Worm (Caenorhabditis elegans): ENCODE data around the gene F41G4.7.

The F41G4.7 gene

DNA sequence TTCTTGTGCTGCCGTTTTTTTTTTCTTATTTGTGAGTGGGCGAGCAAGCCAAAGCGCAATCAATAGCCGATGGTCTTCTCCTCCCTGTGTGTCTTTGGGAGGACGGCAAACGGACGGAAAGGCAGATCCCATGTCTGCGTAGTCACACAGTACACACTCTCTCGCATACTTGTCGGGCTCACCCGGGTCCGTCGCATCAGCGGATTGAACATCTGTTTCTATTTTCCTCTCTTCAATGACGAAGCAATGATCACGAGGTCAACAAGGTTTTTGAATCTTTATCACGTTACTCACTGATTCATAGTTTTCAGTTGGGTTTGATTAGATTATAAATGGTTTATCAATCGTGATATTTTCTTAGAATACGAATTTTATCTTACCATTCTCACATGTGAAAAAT, 20.7 kb downstream of the F41G4.7 start:
- TF ChIP-seq unc-55 (GFP tag; optimal IDR thresholded peaks at IDR 0.05): peak; percentile 83
- peak; percentile 22 for TF ChIP-seq hlh-8 (tag; optimal IDR thresholded peaks at IDR 0.05)
- TF ChIP-seq tbx-2 (tag; optimal IDR thresholded peaks at IDR 0.05): no peak
- no peak for TF ChIP-seq sox-2 (GFP tag; IDR thresholded peaks at IDR 0.05)
- peak; percentile 88 for TF ChIP-seq hlh-30 (tag; optimal IDR thresholded peaks at IDR 0.05; ENCODE audit: insufficient read depth)
- no peak for TF ChIP-seq dve-1 (tag; optimal IDR thresholded peaks at IDR 0.05)

DNA sequence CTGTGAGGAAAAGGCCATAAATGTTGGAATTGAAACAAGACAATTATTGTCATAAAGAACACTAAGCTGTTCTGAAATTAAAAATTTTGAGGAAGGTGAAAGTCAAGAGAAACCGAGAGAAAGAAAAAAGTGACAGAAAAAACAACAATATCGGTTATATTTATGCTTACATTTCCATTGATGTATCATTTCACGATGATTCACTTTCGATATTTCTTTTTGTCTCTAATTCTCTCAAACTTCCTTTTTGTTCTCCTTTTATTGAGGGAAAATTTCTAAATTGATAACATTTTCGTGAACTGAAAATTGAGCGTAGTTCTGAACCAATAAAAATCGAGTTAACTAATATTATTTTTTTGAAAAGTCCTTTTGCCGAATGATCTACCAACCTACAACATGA, 21.3 kb downstream of the F41G4.7 start:
- no peak for TF ChIP-seq ttx-3 (tag; optimal IDR thresholded peaks at IDR 0.05)

DNA sequence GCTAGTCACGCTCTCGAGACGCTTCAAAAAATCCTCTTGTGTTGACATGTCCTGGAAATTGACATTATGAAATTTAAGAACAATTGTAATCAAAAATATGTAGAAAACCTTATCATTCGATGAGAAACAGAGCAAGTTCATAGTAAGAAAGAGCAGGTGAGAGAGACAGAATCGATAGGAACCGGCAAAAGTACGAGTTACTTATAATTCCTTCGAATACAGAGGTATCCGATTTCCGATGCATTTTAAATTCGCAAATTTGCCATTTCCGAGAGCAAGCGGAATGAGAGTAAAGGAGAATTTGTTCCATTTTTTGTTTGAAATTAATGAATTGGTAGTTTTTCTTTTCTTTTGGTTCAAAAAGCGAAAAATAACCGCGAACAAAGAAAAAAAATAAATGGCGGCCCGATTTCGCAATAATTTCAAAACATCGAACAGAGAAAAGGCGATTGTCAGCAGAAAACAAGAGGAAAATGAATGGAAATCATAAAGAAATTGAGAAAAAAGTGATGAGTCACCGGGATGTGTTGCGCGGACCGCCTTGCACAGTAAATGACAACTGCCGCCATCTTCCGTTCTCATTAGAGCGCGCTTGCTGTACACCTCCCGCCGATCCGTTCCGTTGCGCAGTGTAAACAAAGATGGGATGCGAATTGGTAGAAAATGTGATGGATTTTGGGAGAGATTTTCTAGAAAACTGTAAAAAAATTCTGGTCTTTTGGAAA, 22.4 kb downstream of the F41G4.7 start, which contains the start of gene cas-1:
TSS of gene cas-1 (minus strand) at position 51 of the 725 bp plus-strand sequence.
- TF ChIP-seq sox-2 (GFP tag; IDR thresholded peaks at IDR 0.05): no peak
- peak; percentile 46 for TF ChIP-seq unc-55 (GFP tag; optimal IDR thresholded peaks at IDR 0.05)
- TF ChIP-seq ceh-31 (tag; optimal IDR thresholded peaks at IDR 0.05): no peak
- no peak for TF ChIP-seq odd-2 (tag; optimal IDR thresholded peaks at IDR 0.05)
- TF ChIP-seq ceh-48 (tag; optimal IDR thresholded peaks at IDR 0.05): no peak
- peak; percentile 16 for TF ChIP-seq sdc-2 (tag; optimal IDR thresholded peaks at IDR 0.05)
- peak; percentile 6 for TF ChIP-seq rnt-1 (tag; optimal IDR thresholded peaks at IDR 0.05)
- TF ChIP-seq elt-2 (tag; optimal IDR thresholded peaks at IDR 0.05): no peak
- peak; percentile 31 for TF ChIP-seq tbx-2 (tag; optimal IDR thresholded peaks at IDR 0.05)

DNA sequence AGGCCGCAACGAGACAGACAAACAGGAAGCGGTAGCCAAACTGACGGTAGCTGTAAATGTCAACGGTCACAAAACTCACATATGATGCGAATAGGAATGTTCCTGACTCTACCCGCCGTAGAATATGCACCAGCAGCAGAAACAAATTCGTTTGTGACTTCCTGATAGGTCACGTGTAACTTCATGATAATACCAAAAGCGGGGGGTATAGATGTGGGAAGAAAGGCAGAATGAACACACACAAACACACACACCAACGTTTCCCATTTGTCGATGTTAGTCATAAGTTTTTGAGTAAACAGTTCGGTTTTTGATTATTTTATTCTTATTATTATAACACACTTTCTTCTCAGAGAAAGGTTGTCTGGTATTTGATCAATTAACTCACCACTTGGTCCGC, 23.1 kb downstream of the F41G4.7 start:
- TF ChIP-seq sdc-2 (tag; optimal IDR thresholded peaks at IDR 0.05): no peak
- no peak for TF ChIP-seq ceh-31 (tag; optimal IDR thresholded peaks at IDR 0.05)
- TF ChIP-seq ttx-3 (tag; optimal IDR thresholded peaks at IDR 0.05): no peak
- TF ChIP-seq hlh-8 (tag; optimal IDR thresholded peaks at IDR 0.05): no peak
- no peak for TF ChIP-seq nfya-1 (tag; optimal IDR thresholded peaks at IDR 0.05)
- no peak for TF ChIP-seq fkh-10 (GFP tag; optimal IDR thresholded peaks at IDR 0.05)
- no peak for TF ChIP-seq pax-1 (tag; optimal IDR thresholded peaks at IDR 0.05)
- TF ChIP-seq ceh-48 (tag; optimal IDR thresholded peaks at IDR 0.05): no peak
- TF ChIP-seq sox-4 (tag; optimal IDR thresholded peaks at IDR 0.05): no peak
- TF ChIP-seq nhr-232 (tag; optimal IDR thresholded peaks at IDR 0.05): no peak
- no peak for TF ChIP-seq lim-6 (tag; optimal IDR thresholded peaks at IDR 0.05)
- no peak for TF ChIP-seq tbx-2 (tag; optimal IDR thresholded peaks at IDR 0.05)

DNA sequence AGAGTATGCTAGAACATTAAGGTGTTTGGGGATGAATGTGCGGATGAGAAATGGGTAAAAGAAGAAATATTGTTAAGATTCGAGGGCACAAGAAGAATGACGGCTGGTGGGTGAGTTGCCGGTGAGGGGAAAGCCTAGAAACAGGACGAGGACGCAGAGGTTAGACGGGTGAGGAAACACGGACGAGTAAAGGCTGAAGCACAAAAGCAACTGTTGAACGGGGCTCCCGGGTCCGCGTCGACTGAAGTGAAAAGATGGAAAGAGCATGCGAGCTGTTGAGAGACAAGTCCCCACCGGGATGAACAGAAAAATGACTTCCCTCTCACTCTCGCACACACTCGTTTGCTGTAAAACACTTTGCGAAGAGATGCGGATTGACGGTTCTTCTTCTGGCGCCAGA, 24.2 kb downstream of the F41G4.7 start:
- TF ChIP-seq ceh-34 (tag; optimal IDR thresholded peaks at IDR 0.05) (no peak), ceh-18 (tag; optimal IDR thresholded peaks at IDR 0.05) (peak; percentile 37), ceh-30 (tag; optimal IDR thresholded peaks at IDR 0.05) (no peak), ceh-14 (tag; optimal IDR thresholded peaks at IDR 0.05) (no peak), sox-4 (tag; optimal IDR thresholded peaks at IDR 0.05) (no peak), F13H6.1 (tag; optimal IDR thresholded peaks at IDR 0.05) (no peak), unc-55 (GFP tag; optimal IDR thresholded peaks at IDR 0.05) (peak; percentile 39), nfya-1 (tag; optimal IDR thresholded peaks at IDR 0.05) (no peak), nhr-11 (tag; optimal IDR thresholded peaks at IDR 0.05) (no peak), ceh-24 (tag; optimal IDR thresholded peaks at IDR 0.05) (no peak), pha-2 (tag; optimal IDR thresholded peaks at IDR 0.05) (no peak), C38D4.7 (GFP tag; optimal IDR thresholded peaks at IDR 0.05) (no peak), pros-1 (tag; optimal IDR thresholded peaks at IDR 0.05) (no peak), T23F11.4 (GFP tag; optimal IDR thresholded peaks at IDR 0.05) (no peak), C08G9.2 (tag; optimal IDR thresholded peaks at IDR 0.05) (peak; percentile 34)

DNA sequence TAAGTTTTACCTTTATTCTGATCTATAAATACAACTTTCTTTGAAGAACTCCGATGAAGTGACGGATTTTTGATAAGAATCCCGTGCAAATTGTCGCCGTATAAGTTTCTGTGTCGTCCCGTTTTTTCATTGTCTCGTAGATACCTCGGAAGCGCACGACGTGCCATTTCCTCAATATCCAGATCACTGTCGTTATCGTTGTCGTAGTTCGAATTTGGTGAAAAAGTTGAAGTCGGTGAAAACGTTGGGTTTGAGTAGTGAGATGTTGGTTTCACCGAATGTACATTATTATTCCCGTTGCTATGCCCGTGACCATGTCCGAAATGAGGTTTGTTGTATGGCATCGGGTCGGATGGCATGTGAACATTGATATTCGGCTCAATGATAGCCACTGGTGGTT, 26.5 kb downstream of the F41G4.7 start:
- no peak for TF ChIP-seq pha-2 (tag; optimal IDR thresholded peaks at IDR 0.05)
- TF ChIP-seq ceh-45 (GFP tag; IDR thresholded peaks at IDR 0.05): no peak
- TF ChIP-seq ceh-30 (tag; optimal IDR thresholded peaks at IDR 0.05): no peak
